Fruit fly (Drosophila melanogaster): ENCODE measurements around the gene CG4835.

Gene CG4835

dm6 chr3L:5479490-5479889 lies at the start of gene CG4835:
Gene CG4835 (plus strand): TSS chr3L:5479790.
- TF ChIP-seq rib (GFP tag; IDR thresholded peaks at IDR 0.05) (no peak), exex (tag; optimal IDR thresholded peaks at IDR 0.05) (peak; percentile 79)

dm6 chr3L:5447087-5447486 lies 32.5 kb upstream of the CG4835 start:
- no peak for TF ChIP-seq da (GFP tag; optimal IDR thresholded peaks at IDR 0.05)
- TF ChIP-seq CG12769 (tag; optimal IDR thresholded peaks at IDR 0.05): peak; percentile 76
- TF ChIP-seq sug (tag; optimal IDR thresholded peaks at IDR 0.05): no peak
- peak; percentile 78 for TF ChIP-seq MTF-1 (GFP tag; optimal IDR thresholded peaks at IDR 0.05; ENCODE audit: borderline replicate concordance)
- TF ChIP-seq CG8359 (GFP tag; optimal IDR thresholded peaks at IDR 0.05; ENCODE audit: borderline replicate concordance): peak; percentile 69
- TF ChIP-seq Abd-B (GFP tag; optimal IDR thresholded peaks at IDR 0.05): peak; percentile 19
- peak; percentile 69 for TF ChIP-seq Sox100B (GFP tag; optimal IDR thresholded peaks at IDR 0.05)
- peak; percentile 3 for TF ChIP-seq Hr3 (GFP tag; optimal IDR thresholded peaks at IDR 0.05)
- peak; percentile 56 for TF ChIP-seq nmo (GFP tag; optimal IDR thresholded peaks at IDR 0.05)
- peak; percentile 71 for TF ChIP-seq abd-A (tag; optimal IDR thresholded peaks at IDR 0.05)
- TF ChIP-seq CG17361 (GFP tag; IDR thresholded peaks at IDR 0.05): no peak
- TF ChIP-seq CG2712 (tag; optimal IDR thresholded peaks at IDR 0.05): no peak
- no peak for TF ChIP-seq CG4404 (GFP tag; IDR thresholded peaks at IDR 0.05)
- TF ChIP-seq rib (GFP tag; IDR thresholded peaks at IDR 0.05): 0 out of 2 replicates have a peak, but pooled peaks have one; percentile 46
- peak; percentile 71; the same call in 1 of the 2 replicates for TF ChIP-seq HLH3B (GFP tag; IDR thresholded peaks at IDR 0.05)
- TF ChIP-seq CG33213 (GFP tag; optimal IDR thresholded peaks at IDR 0.05): peak; percentile 54
- TF ChIP-seq CG18599 (GFP tag; optimal IDR thresholded peaks at IDR 0.05): peak; percentile 74
- peak; percentile 22 for TF ChIP-seq CG13296 (GFP tag; optimal IDR thresholded peaks at IDR 0.05)
- peak; percentile 61 for TF ChIP-seq Camta (GFP tag; optimal IDR thresholded peaks at IDR 0.05)
- TF ChIP-seq CG1024 (GFP tag; IDR thresholded peaks at IDR 0.05): peak; percentile 44; the same call in 1 of the 2 replicates
- peak; percentile 4 for TF ChIP-seq exex (tag; optimal IDR thresholded peaks at IDR 0.05)
- TF ChIP-seq CG1603 (tag; optimal IDR thresholded peaks at IDR 0.05): peak; percentile 92
- TF ChIP-seq Dad (GFP tag; optimal IDR thresholded peaks at IDR 0.05): no peak
- no peak for TF ChIP-seq Trl (optimal IDR thresholded peaks at IDR 0.05)
- TF ChIP-seq Trl (GFP tag; optimal IDR thresholded peaks at IDR 0.05): peak; percentile 82
- TF ChIP-seq bsh (GFP tag; optimal IDR thresholded peaks at IDR 0.05): peak in 1 of 2 experiments; percentile 88
- peak; percentile 24; the same call in 1 of the 2 replicates for TF ChIP-seq CG4360 (GFP tag; IDR thresholded peaks at IDR 0.05)
- no peak for TF ChIP-seq D (optimal IDR thresholded peaks at IDR 0.05)
- peak; percentile 67 for TF ChIP-seq D (GFP tag; optimal IDR thresholded peaks at IDR 0.05)
- TF ChIP-seq ttk (GFP tag; IDR thresholded peaks at IDR 0.05): peak; percentile 21; the same call in 1 of the 2 replicates
- no peak for TF ChIP-seq fu2 (GFP tag; optimal IDR thresholded peaks at IDR 0.05)
- TF ChIP-seq Bteb2 (GFP tag; optimal IDR thresholded peaks at IDR 0.05): no peak
- peak; percentile 19 for TF ChIP-seq fd3F (GFP tag; optimal IDR thresholded peaks at IDR 0.05)
- peak; percentile 49 for TF ChIP-seq disco-r (GFP tag; optimal IDR thresholded peaks at IDR 0.05)
- no peak for TF ChIP-seq bbx (GFP tag; IDR thresholded peaks at IDR 0.05; ENCODE audit: partially characterized antibody)
- no peak; the same call in 2 of the 3 replicates for TF ChIP-seq CG6175 (GFP tag; IDR thresholded peaks at IDR 0.05)
- peak; percentile 63 for TF ChIP-seq sob (GFP tag; IDR thresholded peaks at IDR 0.05)
- peak; percentile 12 for TF ChIP-seq CG2120 (GFP tag; optimal IDR thresholded peaks at IDR 0.05)
- peak; percentile 53 for TF ChIP-seq ems (GFP tag; optimal IDR thresholded peaks at IDR 0.05)
- peak; percentile 14 for TF ChIP-seq Mad (GFP tag; optimal IDR thresholded peaks at IDR 0.05)
- TF ChIP-seq Neu2 (GFP tag; optimal IDR thresholded peaks at IDR 0.05; ENCODE audit: borderline replicate concordance): no peak
- TF ChIP-seq ATbp (GFP tag; optimal IDR thresholded peaks at IDR 0.05): peak; percentile 94
- no peak for TF ChIP-seq dan (GFP tag; IDR thresholded peaks at IDR 0.05)
- peak; percentile 31; the same call in 1 of the 2 replicates for TF ChIP-seq CG10321 (GFP tag; IDR thresholded peaks at IDR 0.05)
- TF ChIP-seq CG6654 (GFP tag; optimal IDR thresholded peaks at IDR 0.05): peak; percentile 49
- no peak for TF ChIP-seq Atf3 (GFP tag; optimal IDR thresholded peaks at IDR 0.05)
- no peak for TF ChIP-seq MESR4 (GFP tag; optimal IDR thresholded peaks at IDR 0.05)
- no peak for TF ChIP-seq esg (GFP tag; conservative IDR thresholded peaks at IDR 0.05)
- TF ChIP-seq CG18764 (GFP tag; optimal IDR thresholded peaks at IDR 0.05): peak; percentile 84

All from whole organism, embryonic.